Fruit fly (Drosophila melanogaster) whole organism: ENCODE data around the gene Scgalpha.

Source experiments
- CG8478 ChIP-seq: fragments of >200 bp; optimal IDR thresholded peaks from 2 replicates; lab custom pipeline; 2018; ENCODE audit warnings: inconsistent platforms
- Dll ChIP-seq: fragments of >200 bp; optimal IDR thresholded peaks from 2 replicates; lab custom pipeline; 2017
- EcR ChIP-seq, 2 experiments: fragments of >200 bp; optimal IDR thresholded peaks; 2 replicates each; lab custom pipeline; 2017; ENCODE audit warnings: missing biosample characterization in 2 of 2, missing genetic modification characterization in 2 of 2, missing genetic modification reagents in 2 of 2

DNA sequence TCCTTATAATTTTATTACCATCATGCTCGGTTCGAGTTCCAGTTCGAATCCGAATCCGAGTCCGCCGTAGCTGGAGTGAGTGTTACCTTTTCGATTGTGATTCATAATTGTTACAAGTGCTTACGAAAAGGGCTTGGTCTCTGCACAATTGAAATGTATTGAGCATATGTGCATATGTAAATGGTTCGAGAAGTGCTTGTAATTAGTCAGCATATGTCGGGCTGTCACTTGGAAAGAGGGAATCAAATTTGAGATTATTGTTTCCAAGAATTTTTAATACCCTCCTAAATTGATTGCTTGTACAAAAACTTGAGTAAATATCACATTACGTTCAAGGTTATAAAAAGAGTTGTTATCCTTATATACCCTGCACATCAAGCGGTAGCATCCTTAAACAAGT, 9.8 kb upstream of the Scgalpha start:
- TF ChIP-seq CG8478 (no peak), EcR (GFP tag; optimal IDR thresholded peaks at IDR 0.05; lab: Kevin White, UChicago) (no peak), Dll (lab: Kevin White, UChicago) (no peak)
